Worm (Caenorhabditis elegans): ENCODE data around the gene F16B4.7.

- no peak for TF ChIP-seq Y95B8A.8 (GFP tag; IDR thresholded peaks at IDR 0.05)
- no peak for TF ChIP-seq ama-1 (optimal IDR thresholded peaks at IDR 0.05)
- no peak for TF ChIP-seq ama-1 (GFP tag; optimal IDR thresholded peaks at IDR 0.05)
- no peak for TF ChIP-seq pbrm-1 (GFP tag; IDR thresholded peaks at IDR 0.05)
- TF ChIP-seq F33H1.4 (GFP tag; IDR thresholded peaks at IDR 0.05), result no peak
- TF ChIP-seq mel-28 (tag; optimal IDR thresholded peaks at IDR 0.05; ENCODE audit: borderline replicate concordance), result no peak
Measured at ce11 chrV:1558113-1558512, 27.4 kb upstream of the F16B4.7 start.

All from whole organism, young adult.